Fruit fly (Drosophila melanogaster): Measurements from ENCODE around the gene CG12643.
A peak's percentile ranks its signal among the peaks of the same experiment; 100 is the strongest.

DNA sequence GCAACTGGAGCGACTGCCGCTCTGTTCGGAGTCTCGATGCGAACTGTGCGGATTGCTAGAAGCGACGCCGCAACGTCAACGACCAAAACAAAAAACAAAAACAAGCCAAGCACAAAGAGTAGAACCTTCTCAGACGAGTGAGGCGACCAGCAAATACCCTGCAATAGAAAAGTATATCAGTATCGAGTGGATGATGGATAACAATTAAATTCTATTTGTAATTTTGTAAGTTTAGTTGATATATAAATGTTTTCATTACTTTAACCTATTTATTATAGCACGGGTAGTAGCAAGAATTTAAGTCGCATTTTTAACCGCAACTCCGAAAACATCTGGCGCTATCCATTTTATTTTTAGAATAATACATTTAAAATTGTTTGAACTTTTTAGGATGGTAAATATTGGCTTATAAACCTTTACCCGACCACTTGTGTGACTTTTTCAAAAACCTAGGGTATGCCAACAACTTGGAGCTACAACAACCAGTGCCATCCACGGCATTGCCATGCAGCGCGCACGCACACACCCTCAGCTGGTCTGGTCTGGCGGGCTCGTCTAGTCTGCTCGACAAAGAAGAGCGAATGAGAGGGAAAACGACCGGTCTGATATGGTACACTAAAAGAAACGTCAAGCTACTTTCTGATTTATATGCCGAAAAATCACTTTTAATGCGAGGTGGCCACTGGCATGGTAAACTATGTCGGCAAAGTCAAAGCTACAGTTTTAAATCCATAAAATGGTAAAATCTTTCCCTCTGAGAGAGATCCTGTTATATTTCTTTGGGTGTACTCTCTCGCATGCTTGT is at the start of gene CG12643:
- TF ChIP-seq CG14655 (GFP tag; optimal IDR thresholded peaks at IDR 0.05) (peak; percentile 93), CG32121 (GFP tag; IDR thresholded peaks at IDR 0.05) (peak; percentile 98)

Data from whole organism, pupa.